Worm (Caenorhabditis elegans): Measurements from ENCODE around the gene fbxa-7.

DNA sequence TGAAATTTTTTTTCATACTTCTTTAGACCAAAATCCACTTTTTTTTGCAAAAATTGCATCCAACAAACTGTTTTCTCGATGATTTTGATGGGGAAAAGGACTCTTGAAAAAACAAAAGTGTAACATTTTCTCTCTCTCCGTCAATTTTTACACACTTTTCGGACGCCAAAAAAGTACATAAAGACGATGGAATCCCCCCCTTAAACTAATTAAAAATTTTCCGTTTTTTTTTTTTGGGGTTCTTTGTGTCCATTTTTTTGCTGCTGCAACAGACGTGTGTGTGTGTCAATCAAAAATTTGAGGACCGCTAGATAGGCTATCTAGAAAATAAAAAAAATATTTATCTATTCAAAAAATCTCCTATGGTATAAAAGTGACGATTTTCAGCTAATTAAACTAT lies 43.4 kb downstream of the fbxa-7 start, which contains the start of gene C39B5.5:
- TF ChIP-seq mes-4 (tag; optimal IDR thresholded peaks at IDR 0.05) (no peak), nhr-120 (GFP tag; IDR thresholded peaks at IDR 0.05) (no peak)
